Fruit fly (Drosophila melanogaster) whole organism, embryonic: ENCODE data around the gene CG31008.

Experiments used
- Atf6 ChIP-seq: fragments of 200-800 bp; sonication (Bioruptor generic); IDR thresholded peaks from 2 replicates; pipeline ENCODE4 v1.3.6; 2022; ENCODE audit warnings: missing biosample characterization, missing genetic modification characterization
- BEAF-32 ChIP-seq: fragments of 200-800 bp; sonication (Bioruptor generic); optimal IDR thresholded peaks from 3 replicates; lab custom pipeline; 2017; ENCODE audit warnings: missing biosample characterization, missing genetic modification characterization, mild to moderate bottlenecking, moderate library complexity, missing genetic modification reagents
- CG10543 ChIP-seq: fragments of 200-800 bp; sonication (Bioruptor generic); optimal IDR thresholded peaks from 3 replicates; lab custom pipeline; 2017; ENCODE audit warnings: missing biosample characterization, mild to moderate bottlenecking, missing genetic modification characterization, moderate library complexity
- CG10654 ChIP-seq: fragments of 200-800 bp; sonication (Bioruptor generic); optimal IDR thresholded peaks from 2 replicates; lab custom pipeline; 2016; ENCODE audit warnings: missing biosample characterization, missing genetic modification characterization
- CG11695 ChIP-seq: fragments of 200-800 bp; sonication (Bioruptor generic); IDR thresholded peaks from 3 replicates; pipeline ENCODE4 v1.3.6; 2022; ENCODE audit warnings: missing biosample characterization, missing genetic modification characterization
- CG12104 ChIP-seq: fragments of 200-800 bp; sonication (Bioruptor generic); optimal IDR thresholded peaks from 3 replicates; lab custom pipeline; 2016; ENCODE audit warnings: missing biosample characterization, missing genetic modification characterization
- CG13296 ChIP-seq: fragments of 200-800 bp; sonication (Bioruptor generic); optimal IDR thresholded peaks from 3 replicates; lab custom pipeline; 2018; ENCODE audit warnings: missing biosample characterization, mild to moderate bottlenecking, missing genetic modification characterization
- CG15514 ChIP-seq: fragments of 200-800 bp; sonication (Bioruptor generic); optimal IDR thresholded peaks from 3 replicates; lab custom pipeline; 2017; ENCODE audit warnings: missing biosample characterization, missing genetic modification characterization, mild to moderate bottlenecking, moderate library complexity, missing genetic modification reagents
- CG16863 ChIP-seq: fragments of 200-800 bp; sonication (Bioruptor generic); optimal IDR thresholded peaks from 3 replicates; lab custom pipeline; 2016; ENCODE audit warnings: missing biosample characterization, missing genetic modification characterization
- CG17568 ChIP-seq: fragments of 200-800 bp; sonication (Bioruptor generic); optimal IDR thresholded peaks from 2 replicates; lab custom pipeline; 2018; ENCODE audit warnings: missing biosample characterization, mild to moderate bottlenecking, missing genetic modification characterization, moderate library complexity
- CG1792 ChIP-seq: fragments of 200-800 bp; sonication (Bioruptor generic); optimal IDR thresholded peaks from 2 replicates; lab custom pipeline; 2016; ENCODE audit warnings: missing biosample characterization, missing genetic modification characterization
- CG18011 ChIP-seq: fragments of 200-800 bp; sonication (Bioruptor generic); optimal IDR thresholded peaks from 2 replicates; lab custom pipeline; 2017; ENCODE audit warnings: missing biosample characterization, missing genetic modification characterization, mild to moderate bottlenecking, moderate library complexity, missing genotype
- CG2120 ChIP-seq: fragments of 200-800 bp; sonication (Bioruptor generic); optimal IDR thresholded peaks from 3 replicates; lab custom pipeline; 2016; ENCODE audit warnings: missing biosample characterization, missing genetic modification characterization
- CG31365 ChIP-seq: fragments of 200-800 bp; sonication (Bioruptor generic); optimal IDR thresholded peaks from 2 replicates; lab custom pipeline; 2018; ENCODE audit warnings: missing biosample characterization, mild to moderate bottlenecking, missing genetic modification characterization
- CG3281 ChIP-seq: fragments of 200-800 bp; sonication (Bioruptor generic); optimal IDR thresholded peaks from 3 replicates; lab custom pipeline; 2017; ENCODE audit warnings: missing biosample characterization, mild to moderate bottlenecking, missing genetic modification characterization
- CG4360 ChIP-seq: fragments of 200-800 bp; sonication (Bioruptor generic); IDR thresholded peaks from 2 replicates; pipeline ENCODE4 v1.3.6; 2022; ENCODE audit warnings: missing biosample characterization, missing genetic modification characterization
- CG6683 ChIP-seq: fragments of 200-800 bp; sonication (Bioruptor generic); optimal IDR thresholded peaks from 2 replicates; lab custom pipeline; 2017; ENCODE audit warnings: missing biosample characterization, mild to moderate bottlenecking, missing genetic modification characterization, missing genetic modification reagents
- CG7839 ChIP-seq: fragments of 200-800 bp; sonication (Bioruptor generic); optimal IDR thresholded peaks from 3 replicates; lab custom pipeline; 2018; ENCODE audit warnings: missing biosample characterization, mild to moderate bottlenecking, missing genetic modification characterization, moderate library complexity
- CG8089 ChIP-seq: fragments of 200-800 bp; sonication (Bioruptor generic); optimal IDR thresholded peaks from 3 replicates; lab custom pipeline; 2016; ENCODE audit warnings: missing biosample characterization, missing genetic modification characterization
- CG9932 ChIP-seq: fragments of 200-800 bp; sonication (Bioruptor generic); IDR thresholded peaks from 2 replicates; pipeline ENCODE4 v1.3.6; 2022; ENCODE audit warnings: missing biosample characterization, missing genetic modification characterization
- CTCF ChIP-seq: fragments of 200-800 bp; sonication (Bioruptor generic); optimal IDR thresholded peaks from 2 replicates; lab custom pipeline; 2017; ENCODE audit warnings: missing biosample characterization, mild to moderate bottlenecking, missing genetic modification characterization, moderate library complexity
- CoRest ChIP-seq: fragments of 200-800 bp; sonication (Bioruptor generic); optimal IDR thresholded peaks from 3 replicates; lab custom pipeline; 2018; ENCODE audit warnings: missing biosample characterization, mild to moderate bottlenecking, missing genetic modification characterization, moderate library complexity
- Deaf1 ChIP-seq: fragments of 200-800 bp; optimal IDR thresholded peaks from 3 replicates; lab custom pipeline; 2019; ENCODE audit warnings: missing biosample characterization, mild to moderate bottlenecking, missing genetic modification characterization, moderate library complexity
- ERR ChIP-seq: fragments of 200-800 bp; sonication (Bioruptor generic); optimal IDR thresholded peaks from 2 replicates; lab custom pipeline; 2016; ENCODE audit warnings: missing biosample characterization, missing genetic modification characterization
- Ets97D ChIP-seq: fragments of 200-800 bp; sonication (Bioruptor generic); optimal IDR thresholded peaks from 3 replicates; lab custom pipeline; 2016; ENCODE audit warnings: missing biosample characterization, missing genetic modification characterization
- Hmx ChIP-seq: fragments of 200-800 bp; sonication (Bioruptor generic); optimal IDR thresholded peaks from 2 replicates; lab custom pipeline; 2016; ENCODE audit warnings: missing biosample characterization, missing genetic modification characterization
- Med ChIP-seq: fragments of 200-800 bp; sonication (Bioruptor generic); peaks from one replicate; lab custom pipeline; 2016; ENCODE audit warnings: missing biosample characterization, missing genetic modification characterization, mild to moderate bottlenecking, inconsistent platforms, moderate library complexity
- Rfx ChIP-seq: fragments of 200-800 bp; sonication (Bioruptor generic); IDR thresholded peaks from 2 replicates; pipeline ENCODE4 v1.3.6; 2022; ENCODE audit warnings: missing biosample characterization, missing genetic modification characterization
- Sry-β ChIP-seq: fragments of 200-800 bp; sonication (Bioruptor generic); optimal IDR thresholded peaks from 2 replicates; lab custom pipeline; 2018; ENCODE audit warnings: missing biosample characterization, mild to moderate bottlenecking, missing genetic modification characterization, moderate library complexity
- Xrp1 ChIP-seq: fragments of 200-800 bp; sonication (Bioruptor generic); IDR thresholded peaks from 2 replicates; pipeline ENCODE4 v1.3.6; 2022; ENCODE audit warnings: missing biosample characterization, missing genetic modification characterization
- al ChIP-seq: fragments of 200-800 bp; sonication (Bioruptor generic); IDR thresholded peaks from 2 replicates; pipeline ENCODE4 v1.3.6; 2022; ENCODE audit warnings: missing biosample characterization, missing genetic modification characterization
- chinmo ChIP-seq: fragments of 200-800 bp; sonication (Bioruptor generic); IDR thresholded peaks from 4 replicates; pipeline ENCODE4 v1.3.6; 2022; ENCODE audit warnings: missing biosample characterization, missing genetic modification characterization; ENCODE audit not compliant: partially characterized antibody
- crol ChIP-seq: fragments of 200-800 bp; sonication (Bioruptor generic); IDR thresholded peaks from 2 replicates; pipeline ENCODE4 v1.3.6; 2022; ENCODE audit warnings: missing biosample characterization, missing genetic modification characterization
- crp ChIP-seq, 2 experiments: fragments of 200-800 bp; sonication (Bioruptor generic); optimal IDR thresholded peaks; 2 replicates in 1 of 2; 3 replicates in 1 of 2; lab custom pipeline; 2017; ENCODE audit warnings: missing biosample characterization in 2 of 2, missing genetic modification characterization in 2 of 2, mild to moderate bottlenecking in 1 of 2, moderate library complexity in 1 of 2
- dmrt11E ChIP-seq: fragments of 200-800 bp; sonication (Bioruptor generic); optimal IDR thresholded peaks from 3 replicates; lab custom pipeline; 2018; ENCODE audit warnings: missing biosample characterization, mild to moderate bottlenecking, missing genetic modification characterization, moderate library complexity
- dysf ChIP-seq: fragments of 200-800 bp; sonication (Bioruptor generic); IDR thresholded peaks from 3 replicates; pipeline ENCODE4 v1.3.6; 2022; ENCODE audit warnings: missing biosample characterization, missing genetic modification characterization
- ftz-f1 ChIP-seq: fragments of 200-800 bp; sonication (Bioruptor generic); optimal IDR thresholded peaks from 2 replicates; lab custom pipeline; 2016; ENCODE audit warnings: missing biosample characterization, missing genetic modification characterization
- gcm ChIP-seq: fragments of 200-800 bp; sonication (Bioruptor generic); optimal IDR thresholded peaks from 2 replicates; lab custom pipeline; 2019; ENCODE audit warnings: missing biosample characterization, mild to moderate bottlenecking, missing genetic modification characterization, moderate library complexity
- grau ChIP-seq: fragments of 200-800 bp; optimal IDR thresholded peaks from 3 replicates; lab custom pipeline; 2019; ENCODE audit warnings: missing biosample characterization, mild to moderate bottlenecking, missing genetic modification characterization, moderate library complexity
- her ChIP-seq: fragments of 200-800 bp; sonication (Bioruptor generic); optimal IDR thresholded peaks from 2 replicates; lab custom pipeline; 2016; ENCODE audit warnings: missing biosample characterization, missing genetic modification characterization
- ind ChIP-seq: fragments of 200-800 bp; sonication (Bioruptor generic); optimal IDR thresholded peaks from 3 replicates; lab custom pipeline; 2016; ENCODE audit warnings: missing biosample characterization, missing genetic modification characterization
- lab ChIP-seq: fragments of 200-800 bp; sonication (Bioruptor generic); optimal IDR thresholded peaks from 3 replicates; lab custom pipeline; 2017; ENCODE audit warnings: missing biosample characterization, missing genetic modification characterization, mild to moderate bottlenecking, moderate library complexity, missing genetic modification reagents
- pnt ChIP-seq: fragments of 200-800 bp; sonication (Bioruptor generic); optimal IDR thresholded peaks from 3 replicates; lab custom pipeline; 2016; ENCODE audit warnings: missing biosample characterization, missing genetic modification characterization
- sr ChIP-seq: fragments of 200-800 bp; sonication (Bioruptor generic); IDR thresholded peaks from 3 replicates; pipeline ENCODE4 v1.3.6; 2022; ENCODE audit warnings: missing biosample characterization, missing genetic modification characterization
- tgo ChIP-seq: fragments of 200-800 bp; sonication (Bioruptor generic); IDR thresholded peaks from 3 replicates; pipeline ENCODE4 v1.3.6; 2022; ENCODE audit warnings: missing biosample characterization, missing genetic modification characterization
- toy ChIP-seq: fragments of 200-800 bp; sonication (Bioruptor generic); IDR thresholded peaks from 2 replicates; pipeline ENCODE4 v1.3.6; 2022; ENCODE audit warnings: missing biosample characterization, missing genetic modification characterization
- zfh2 ChIP-seq: fragments of 200-800 bp; sonication (Bioruptor generic); optimal IDR thresholded peaks from 2 replicates; lab custom pipeline; 2016; ENCODE audit warnings: missing biosample characterization, missing genetic modification characterization

The CG31008 gene

DNA sequence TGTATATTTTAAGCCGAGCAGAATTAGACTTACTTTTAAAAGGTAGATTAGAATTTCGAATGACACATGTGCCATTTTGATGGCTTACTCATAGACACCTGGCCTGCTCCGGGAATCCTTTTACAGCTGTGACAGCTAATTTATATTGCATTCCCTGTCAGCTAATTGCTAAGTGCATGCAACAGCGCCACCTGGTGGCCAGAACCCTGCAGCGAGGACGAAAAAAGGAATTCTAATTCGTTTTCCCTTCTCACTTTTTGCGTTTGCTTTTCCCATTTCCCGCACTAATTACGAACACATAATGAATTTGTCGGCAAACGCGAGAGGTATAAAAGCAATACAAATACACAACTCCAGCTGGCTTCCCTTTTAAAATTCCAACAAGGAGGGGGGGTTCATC lies at the start of gene CG31008:
CG31008 (minus strand) TSS at position 59 of the 400 bp plus-strand sequence.
- peak; percentile 59 for TF ChIP-seq CTCF (GFP tag; lab: Kevin White, UChicago)
- no peak for TF ChIP-seq ERR (GFP tag; lab: Kevin White, UChicago)

DNA sequence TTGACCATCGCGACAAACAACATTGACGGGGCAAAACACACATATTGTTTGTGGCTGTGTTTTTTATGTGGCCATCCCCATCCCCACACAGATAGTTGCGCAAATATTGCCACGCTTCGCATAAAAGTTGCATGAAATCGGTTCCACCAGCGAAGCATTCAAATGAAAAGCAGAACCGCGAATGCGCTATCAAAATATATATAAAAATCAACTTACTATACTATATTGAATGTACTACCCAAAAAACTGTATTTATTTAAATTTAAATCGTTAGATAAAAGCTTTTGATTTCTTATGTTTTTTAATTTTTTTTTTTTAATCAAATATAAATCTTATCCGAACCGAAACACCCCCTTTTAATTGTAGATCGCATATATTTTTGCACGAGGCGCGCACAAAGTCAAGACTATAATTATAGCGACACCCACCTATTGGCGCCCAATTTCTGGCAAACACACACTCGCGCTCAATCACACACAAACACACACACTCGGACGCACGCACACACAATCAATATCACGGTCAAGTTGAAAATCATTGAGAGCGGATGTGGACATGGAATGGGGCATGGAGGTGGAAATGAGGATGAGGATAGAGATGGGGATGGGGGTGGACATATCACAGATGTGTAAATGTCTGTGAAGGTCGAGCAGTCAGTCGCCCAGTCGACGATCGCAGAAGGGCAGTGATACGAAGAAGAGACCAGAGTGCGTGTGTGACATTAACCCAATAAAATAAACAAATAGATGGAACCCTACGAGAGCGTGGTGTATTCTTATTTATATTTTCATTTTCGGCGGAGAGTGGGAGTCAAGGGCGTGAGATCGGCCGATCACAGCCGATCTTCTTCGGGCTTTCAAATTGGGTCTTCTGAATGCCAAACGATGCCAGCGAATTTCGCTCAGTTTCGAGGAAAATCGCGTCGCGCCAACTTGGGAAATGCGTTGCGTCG lies 48.9 kb upstream of the CG31008 start, which contains the start of gene CanA1:
CanA1 (plus strand) TSS at position 902 of the 952 bp plus-strand sequence.
- TF ChIP-seq toy = no peak
- no peak for TF ChIP-seq gcm (GFP tag; lab: Kevin White, UChicago)
- TF ChIP-seq CG7839 = peak; percentile 26
- TF ChIP-seq CoRest (tag; lab: Kevin White, UChicago) = peak; percentile 16
- TF ChIP-seq crp (GFP tag; optimal IDR thresholded peaks at IDR 0.05; lab: Kevin White, UChicago) = no peak
- TF ChIP-seq Hmx (GFP tag; lab: Kevin White, UChicago) = no peak
- TF ChIP-seq Atf6 (GFP tag; lab: Robert Waterston, UW) = 0 out of 2 replicates have a peak, but pooled peaks have one; percentile 14
- no peak for TF ChIP-seq CG8089 (GFP tag; lab: Kevin White, UChicago)
- no peak for TF ChIP-seq CG17568 (GFP tag; lab: Kevin White, UChicago)
- TF ChIP-seq Med (GFP tag; lab: Kevin White, UChicago) = peak; percentile 38
- peak; percentile 21 for TF ChIP-seq CG3281 (GFP tag; lab: Kevin White, UChicago)
- TF ChIP-seq grau (tag; lab: Kevin White, UChicago) = peak; percentile 23
- TF ChIP-seq her (GFP tag; lab: Kevin White, UChicago) = no peak
- no peak for TF ChIP-seq Sry-β (GFP tag; lab: Kevin White, UChicago)
- no peak for TF ChIP-seq CG18011
- TF ChIP-seq CG15514 = no peak
- TF ChIP-seq chinmo (GFP tag; lab: Robert Waterston, UW) = 0 out of 4 replicates have a peak, but pooled peaks have one; percentile 53
- peak; percentile 13; the same call in 2 of the 3 replicates for TF ChIP-seq tgo (GFP tag; lab: Robert Waterston, UW)
- peak; percentile 59 for TF ChIP-seq Rfx
- no peak for TF ChIP-seq Xrp1 (GFP tag; lab: Robert Waterston, UW)
- TF ChIP-seq CG10654 (GFP tag; lab: Kevin White, UChicago) = no peak
- 0 out of 2 replicates have a peak, but pooled peaks have one; percentile 34 for TF ChIP-seq al (GFP tag; lab: Robert Waterston, UW)
- TF ChIP-seq sr (GFP tag; lab: Robert Waterston, UW) = peak; percentile 37; the same call in 1 of the 3 replicates
- peak; percentile 62; the same call in 2 of the 3 replicates for TF ChIP-seq dysf (GFP tag; lab: Robert Waterston, UW)
- TF ChIP-seq zfh2 = no peak
- TF ChIP-seq CG4360 (GFP tag; lab: Robert Waterston, UW) = no peak
- no peak for TF ChIP-seq CG16863 (GFP tag; lab: Kevin White, UChicago)
- TF ChIP-seq Deaf1 (tag; lab: Kevin White, UChicago) = peak; percentile 77
- no peak for TF ChIP-seq dmrt11E
- peak; percentile 27 for TF ChIP-seq CG13296 (GFP tag; lab: Kevin White, UChicago)
- TF ChIP-seq ind = peak; percentile 5
- peak; percentile 14 for TF ChIP-seq lab (GFP tag; lab: Kevin White, UChicago)
- peak; percentile 52 for TF ChIP-seq CG9932 (GFP tag; lab: Robert Waterston, UW)
- TF ChIP-seq Ets97D (GFP tag; lab: Kevin White, UChicago) = no peak
- no peak for TF ChIP-seq pnt (GFP tag; lab: Kevin White, UChicago)
- TF ChIP-seq CG11695 (GFP tag; lab: Robert Waterston, UW) = peak; percentile 57; the same call in 2 of the 3 replicates
- TF ChIP-seq CG12104 (GFP tag; lab: Kevin White, UChicago) = no peak
- no peak for TF ChIP-seq CG31365
- TF ChIP-seq BEAF-32 = no peak
- peak; percentile 52 for TF ChIP-seq CG10543 (GFP tag; lab: Kevin White, UChicago)
- peak; percentile 95 for TF ChIP-seq ftz-f1
- TF ChIP-seq CG2120 (GFP tag; lab: Kevin White, UChicago) = peak; percentile 11
- 0 out of 2 replicates have a peak, but pooled peaks have one; percentile 15 for TF ChIP-seq crol
- no peak for TF ChIP-seq CG1792 (GFP tag; lab: Kevin White, UChicago)
- no peak for TF ChIP-seq CG6683
